Fruit fly (Drosophila melanogaster): ENCODE data around the gene CG44098.
A peak's percentile ranks its signal among the peaks of the same experiment; 100 is the strongest.

The CG44098 gene

DNA sequence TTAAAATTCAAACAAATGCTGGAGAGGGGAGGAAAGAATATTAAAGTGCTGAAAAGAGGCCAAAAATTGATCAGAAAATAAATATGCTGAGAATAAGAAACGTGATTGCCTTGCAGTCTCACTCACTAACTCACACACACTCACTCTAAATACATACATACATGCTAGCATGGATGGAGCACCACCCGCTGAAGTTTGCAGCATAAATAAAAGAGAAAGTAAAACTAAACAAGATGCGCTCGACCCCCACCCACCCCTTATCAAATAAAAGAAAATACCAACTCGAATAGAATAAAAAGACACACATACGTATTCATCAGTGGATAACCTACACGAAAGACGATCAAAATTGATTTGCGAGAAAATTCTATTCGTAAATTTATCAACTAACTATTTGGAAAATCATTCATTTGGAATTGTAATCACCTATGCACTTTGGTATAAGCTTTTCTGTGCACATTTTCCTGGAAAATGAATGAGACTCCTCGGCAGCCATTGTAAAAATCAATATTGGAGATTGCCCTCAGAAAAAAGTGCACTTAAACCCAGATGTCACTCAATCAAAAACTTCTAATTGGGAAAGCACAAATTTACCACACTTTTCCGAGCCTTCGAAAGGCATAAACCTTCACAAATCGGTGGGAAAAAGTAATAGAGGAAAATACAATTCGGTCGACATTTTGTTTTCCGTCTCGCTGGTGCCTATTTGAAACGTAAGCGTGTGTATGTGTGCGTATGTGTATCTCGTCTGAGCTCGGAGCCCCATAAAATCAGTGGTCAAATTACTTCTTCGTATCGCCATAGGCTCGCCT is 38.3 kb upstream of the CG44098 start, which contains the start of gene Gmppb:
Gene Gmppb, plus strand, starts transcription at position 321 of the 812 bp plus-strand sequence.
- no peak for TF ChIP-seq Crg-1 (GFP tag; optimal IDR thresholded peaks at IDR 0.05)
- TF ChIP-seq pad (GFP tag; optimal IDR thresholded peaks at IDR 0.05): no peak
- TF ChIP-seq toe (GFP tag; optimal IDR thresholded peaks at IDR 0.05): no peak
- TF ChIP-seq CG12768 (GFP tag; optimal IDR thresholded peaks at IDR 0.05): no peak
- no peak for TF ChIP-seq CG14711 (tag; optimal IDR thresholded peaks at IDR 0.05)
- no peak for TF ChIP-seq CG7101 (tag; optimal IDR thresholded peaks at IDR 0.05)
- TF ChIP-seq Mnt (GFP tag; optimal IDR thresholded peaks at IDR 0.05): no peak

DNA sequence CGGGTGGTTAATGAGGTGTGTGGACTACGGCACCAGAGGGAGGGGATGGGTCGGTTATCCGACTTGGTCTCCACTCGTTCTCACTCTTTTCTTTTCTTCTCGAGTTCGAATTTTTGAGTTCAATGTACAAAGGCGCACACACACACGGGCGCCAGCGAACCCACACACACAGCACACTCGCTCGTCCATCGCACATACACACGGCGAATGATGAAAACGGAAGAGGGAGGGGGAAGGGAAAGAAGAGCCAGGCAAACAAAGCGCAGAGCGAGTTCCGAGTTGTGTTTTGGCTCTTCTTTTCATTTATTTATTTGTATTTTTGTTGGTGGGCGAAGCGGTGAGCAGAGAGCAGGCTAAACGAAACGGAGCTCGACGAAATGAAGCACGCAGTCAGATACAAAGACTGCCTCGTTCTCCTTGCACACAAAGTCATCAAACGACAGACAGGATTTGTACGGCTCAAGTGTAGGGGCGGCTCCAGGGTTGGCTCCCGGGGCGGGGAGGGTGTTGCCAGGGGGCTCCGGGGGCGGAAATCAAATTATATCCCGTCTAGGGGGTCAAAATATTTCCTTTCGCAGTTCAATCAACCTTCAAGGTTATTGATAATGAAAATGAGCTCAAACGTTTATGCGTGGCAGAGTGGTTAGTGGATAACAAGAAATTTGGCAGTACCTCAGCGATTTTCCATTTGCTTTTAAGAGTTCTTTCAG is 37.1 kb upstream of the CG44098 start:
- TF ChIP-seq CG12768 (GFP tag; optimal IDR thresholded peaks at IDR 0.05) (peak; percentile 28), toe (GFP tag; optimal IDR thresholded peaks at IDR 0.05) (no peak), cic (GFP tag; optimal IDR thresholded peaks at IDR 0.05) (no peak), tj (GFP tag; optimal IDR thresholded peaks at IDR 0.05) (no peak), pad (GFP tag; optimal IDR thresholded peaks at IDR 0.05) (peak; percentile 57), CG11617 (GFP tag; optimal IDR thresholded peaks at IDR 0.05) (no peak)

DNA sequence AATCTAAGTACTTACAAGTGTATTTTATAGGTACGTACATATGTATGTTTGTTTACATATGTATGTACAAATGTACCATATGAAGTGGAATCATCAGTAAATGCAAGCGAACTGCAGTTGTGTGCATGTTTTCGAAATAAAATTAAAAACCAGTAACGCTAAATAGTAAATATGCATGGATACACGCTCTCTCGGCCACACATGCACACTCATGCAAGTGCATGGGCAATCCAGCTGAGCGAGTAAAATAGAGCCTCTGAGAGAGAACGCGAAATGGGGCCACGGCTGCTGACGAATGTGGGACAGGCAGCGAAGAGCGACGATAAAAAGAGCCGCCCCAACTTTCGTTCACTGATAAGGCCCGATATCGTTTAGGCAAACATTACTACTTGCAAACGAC is 34.6 kb upstream of the CG44098 start:
- TF ChIP-seq toe (GFP tag; optimal IDR thresholded peaks at IDR 0.05): no peak
- TF ChIP-seq ovo (GFP tag; optimal IDR thresholded peaks at IDR 0.05): no peak
- no peak for TF ChIP-seq CG33017 (tag; optimal IDR thresholded peaks at IDR 0.05)
- TF ChIP-seq Mnt (GFP tag; optimal IDR thresholded peaks at IDR 0.05): no peak
- peak; percentile 66 for TF ChIP-seq tj (GFP tag; optimal IDR thresholded peaks at IDR 0.05)
- TF ChIP-seq CG7101 (tag; optimal IDR thresholded peaks at IDR 0.05): no peak
- no peak for TF ChIP-seq pad (GFP tag; optimal IDR thresholded peaks at IDR 0.05)
- no peak for TF ChIP-seq Clk (GFP tag; optimal IDR thresholded peaks at IDR 0.05)

- TF ChIP-seq Hr96 (GFP tag; optimal IDR thresholded peaks at IDR 0.05): peak; percentile 47
- peak; percentile 48 for TF ChIP-seq Mnt (GFP tag; optimal IDR thresholded peaks at IDR 0.05)
- peak; percentile 46 for TF ChIP-seq CG5204 (GFP tag; optimal IDR thresholded peaks at IDR 0.05)
- TF ChIP-seq bab1 (GFP tag; optimal IDR thresholded peaks at IDR 0.05): peak; percentile 64
- peak; percentile 57 for TF ChIP-seq CG33017 (tag; optimal IDR thresholded peaks at IDR 0.05)
- TF ChIP-seq ovo (GFP tag; optimal IDR thresholded peaks at IDR 0.05): no peak
- TF ChIP-seq CG1620 (GFP tag; optimal IDR thresholded peaks at IDR 0.05): peak; percentile 43
- peak; percentile 78 for TF ChIP-seq Crg-1 (GFP tag; optimal IDR thresholded peaks at IDR 0.05)
- peak; percentile 41 for TF ChIP-seq CG7045 (GFP tag; optimal IDR thresholded peaks at IDR 0.05)
- TF ChIP-seq kay (GFP tag; ENCODE audit: borderline replicate concordance): no peak
- peak; percentile 84 for TF ChIP-seq tj (GFP tag; optimal IDR thresholded peaks at IDR 0.05)
- peak; percentile 5 for TF ChIP-seq Clk (GFP tag; optimal IDR thresholded peaks at IDR 0.05)
- no peak for TF ChIP-seq toe (GFP tag; optimal IDR thresholded peaks at IDR 0.05)
- TF ChIP-seq pad (GFP tag; optimal IDR thresholded peaks at IDR 0.05): no peak
- peak; percentile 50 for TF ChIP-seq CG12768 (GFP tag; optimal IDR thresholded peaks at IDR 0.05)
- TF ChIP-seq CG11617 (GFP tag; optimal IDR thresholded peaks at IDR 0.05): peak; percentile 60
- TF ChIP-seq cnc (optimal IDR thresholded peaks at IDR 0.05): no peak
- TF ChIP-seq cic (GFP tag; optimal IDR thresholded peaks at IDR 0.05): peak; percentile 3
- TF ChIP-seq CG7101 (tag; optimal IDR thresholded peaks at IDR 0.05): peak; percentile 55
- no peak for TF ChIP-seq CG14711 (tag; optimal IDR thresholded peaks at IDR 0.05)
These were observed 33.3 kb upstream of the CG44098 start for dm6 chr3R:4806318-4806757.

dm6 chr3R:4804828-4805707 is 32.1 kb upstream of the CG44098 start:
- TF ChIP-seq tj (GFP tag; optimal IDR thresholded peaks at IDR 0.05) (peak; percentile 79), cnc (optimal IDR thresholded peaks at IDR 0.05) (no peak), ovo (GFP tag; optimal IDR thresholded peaks at IDR 0.05) (no peak), CG7101 (tag; optimal IDR thresholded peaks at IDR 0.05) (no peak), Crg-1 (GFP tag; optimal IDR thresholded peaks at IDR 0.05) (no peak), toe (GFP tag; optimal IDR thresholded peaks at IDR 0.05) (no peak), pad (GFP tag; optimal IDR thresholded peaks at IDR 0.05) (no peak), bab1 (GFP tag; optimal IDR thresholded peaks at IDR 0.05) (peak; percentile 10), cic (GFP tag; optimal IDR thresholded peaks at IDR 0.05) (no peak), CG14711 (tag; optimal IDR thresholded peaks at IDR 0.05) (peak; percentile 62), CG11617 (GFP tag; optimal IDR thresholded peaks at IDR 0.05) (no peak), Mnt (GFP tag; optimal IDR thresholded peaks at IDR 0.05) (no peak)

All from whole organism, adult.